Fruit fly (Drosophila melanogaster) whole organism, adult: ENCODE data around the gene CG43131.

Source experiments
- CG11617 ChIP-seq: fragments of 200-800 bp; sonication (Bioruptor generic); optimal IDR thresholded peaks from 2 replicates; lab custom pipeline; 2017; ENCODE audit warnings: mild to moderate bottlenecking, missing biosample characterization, missing genetic modification reagents, missing genetic modification characterization
- CG12768 ChIP-seq: fragments of 200-800 bp; sonication (Bioruptor generic); optimal IDR thresholded peaks from 2 replicates; lab custom pipeline; 2017; ENCODE audit warnings: missing biosample characterization, missing genetic modification characterization, mild to moderate bottlenecking, moderate library complexity, missing genetic modification reagents
- CG14711 ChIP-seq: fragments of 200-800 bp; sonication (Bioruptor generic); optimal IDR thresholded peaks from 2 replicates; lab custom pipeline; 2018; ENCODE audit warnings: missing biosample characterization, mild to moderate bottlenecking, missing genetic modification characterization, moderate library complexity
- CG33017 ChIP-seq: fragments of 200-800 bp; sonication (Bioruptor generic); optimal IDR thresholded peaks from 2 replicates; lab custom pipeline; 2018; ENCODE audit warnings: missing biosample characterization, mild to moderate bottlenecking, missing genetic modification characterization, moderate library complexity
- CG5204 ChIP-seq: fragments of 200-800 bp; sonication (Bioruptor generic); optimal IDR thresholded peaks from 2 replicates; lab custom pipeline; 2016; ENCODE audit warnings: missing biosample characterization, missing genetic modification characterization
- CG7045 ChIP-seq: fragments of 200-800 bp; sonication (Bioruptor generic); optimal IDR thresholded peaks from 2 replicates; lab custom pipeline; 2017; ENCODE audit warnings: missing biosample characterization, mild to moderate bottlenecking, missing genetic modification characterization
- CG7101 ChIP-seq: fragments of 200-800 bp; sonication (Bioruptor generic); optimal IDR thresholded peaks from 2 replicates; lab custom pipeline; 2018; ENCODE audit warnings: missing biosample characterization, mild to moderate bottlenecking, missing genetic modification characterization, moderate library complexity
- Clk ChIP-seq: fragments of 200-800 bp; sonication (Bioruptor generic); optimal IDR thresholded peaks from 2 replicates; lab custom pipeline; 2017; ENCODE audit warnings: missing biosample characterization, missing genetic modification characterization
- Crg-1 ChIP-seq: fragments of 200-800 bp; sonication (Bioruptor generic); optimal IDR thresholded peaks from 2 replicates; lab custom pipeline; 2016; ENCODE audit warnings: missing biosample characterization, missing genetic modification characterization
- Hr96 ChIP-seq: fragments of 200-800 bp; sonication (Bioruptor generic); optimal IDR thresholded peaks from 2 replicates; lab custom pipeline; 2016; ENCODE audit warnings: missing biosample characterization, missing genetic modification characterization
- Mnt ChIP-seq: fragments of 200-800 bp; sonication (Bioruptor generic); optimal IDR thresholded peaks from 2 replicates; lab custom pipeline; 2016; ENCODE audit warnings: missing biosample characterization, mild to moderate bottlenecking, missing genetic modification characterization
- bab1 ChIP-seq: fragments of 200-800 bp; sonication (Bioruptor generic); optimal IDR thresholded peaks from 3 replicates; lab custom pipeline; 2019; ENCODE audit warnings: missing biosample characterization, mild to moderate bottlenecking, missing genetic modification characterization, moderate library complexity
- cic ChIP-seq: fragments of 200-800 bp; sonication (Bioruptor generic); optimal IDR thresholded peaks from 2 replicates; lab custom pipeline; 2017; ENCODE audit warnings: missing biosample characterization, mild to moderate bottlenecking, missing genetic modification characterization, moderate library complexity
- cnc ChIP-seq, 2 experiments: fragments of >200 bp; optimal IDR thresholded peaks; 2 replicates each; lab custom pipeline; 2017
- kay ChIP-seq: fragments of 200-800 bp; sonication (Bioruptor generic); peaks from one replicate; lab custom pipeline; 2016; ENCODE audit warnings: missing biosample characterization, missing genetic modification characterization, borderline replicate concordance
- ovo ChIP-seq: fragments of 200-800 bp; sonication (Bioruptor generic); optimal IDR thresholded peaks from 2 replicates; lab custom pipeline; 2016; ENCODE audit warnings: missing biosample characterization, missing genetic modification characterization
- pad ChIP-seq: fragments of 200-800 bp; sonication (Bioruptor generic); optimal IDR thresholded peaks from 3 replicates; lab custom pipeline; 2017; ENCODE audit warnings: missing biosample characterization, missing genetic modification characterization, mild to moderate bottlenecking, moderate library complexity, missing genetic modification reagents
- tj ChIP-seq: fragments of 200-800 bp; sonication (Bioruptor generic); optimal IDR thresholded peaks from 3 replicates; lab custom pipeline; 2017; ENCODE audit warnings: missing biosample characterization, mild to moderate bottlenecking, missing genetic modification characterization, moderate library complexity
- toe ChIP-seq: fragments of 200-800 bp; sonication (Bioruptor generic); optimal IDR thresholded peaks from 2 replicates; lab custom pipeline; 2016; ENCODE audit warnings: missing biosample characterization, missing genetic modification characterization

Gene CG43131

dm6 chr3R:5066528-5067167 lies 42.3 kb downstream of the CG43131 start:
- TF ChIP-seq tj (peak; percentile 19), kay (GFP tag; lab: Kevin White, UChicago) (no peak)

dm6 chr3R:5065656-5066077 lies 43.3 kb downstream of the CG43131 start:
- no peak for TF ChIP-seq CG14711 (tag; lab: Kevin White, UChicago)
- TF ChIP-seq cic (GFP tag; lab: Kevin White, UChicago), result no peak
- TF ChIP-seq cnc (optimal IDR thresholded peaks at IDR 0.05; lab: Kevin White, UChicago), result no peak
- TF ChIP-seq CG7045 (GFP tag; lab: Kevin White, UChicago), result no peak
- no peak for TF ChIP-seq Crg-1 (GFP tag; lab: Kevin White, UChicago)
- no peak for TF ChIP-seq tj
- no peak for TF ChIP-seq ovo (GFP tag; lab: Kevin White, UChicago)
- no peak for TF ChIP-seq pad
- TF ChIP-seq CG12768 (GFP tag; lab: Kevin White, UChicago), result no peak
- no peak for TF ChIP-seq kay (GFP tag; lab: Kevin White, UChicago)
- no peak for TF ChIP-seq toe (GFP tag; lab: Kevin White, UChicago)

- TF ChIP-seq CG11617 (GFP tag; lab: Kevin White, UChicago) (no peak), CG33017 (tag; lab: Kevin White, UChicago) (peak; percentile 38), Crg-1 (GFP tag; lab: Kevin White, UChicago) (no peak), bab1 (GFP tag; lab: Kevin White, UChicago) (no peak), Hr96 (peak; percentile 11), CG12768 (GFP tag; lab: Kevin White, UChicago) (peak; percentile 43), CG5204 (GFP tag; lab: Kevin White, UChicago) (peak; percentile 7), Clk (GFP tag; lab: Kevin White, UChicago) (peak; percentile 4), Mnt (GFP tag; lab: Kevin White, UChicago) (no peak), pad (peak; percentile 17), CG7101 (tag; lab: Kevin White, UChicago) (peak; percentile 14), cic (GFP tag; lab: Kevin White, UChicago) (peak; percentile 81), kay (GFP tag; lab: Kevin White, UChicago) (peak; percentile 72), tj (peak; percentile 46), ovo (GFP tag; lab: Kevin White, UChicago) (no peak)
These were observed 44.2 kb downstream of the CG43131 start for dm6 chr3R:5064542-5065358.

dm6 chr3R:5063260-5063667 lies 45.7 kb downstream of the CG43131 start:
- peak; percentile 48 for TF ChIP-seq CG7045 (GFP tag; lab: Kevin White, UChicago)
- TF ChIP-seq CG11617 (GFP tag; lab: Kevin White, UChicago), result no peak
- peak; percentile 33 for TF ChIP-seq Mnt (GFP tag; lab: Kevin White, UChicago)
- TF ChIP-seq Clk (GFP tag; lab: Kevin White, UChicago), result peak; percentile 27
- peak; percentile 20 for TF ChIP-seq pad
- TF ChIP-seq CG5204 (GFP tag; lab: Kevin White, UChicago), result no peak
- TF ChIP-seq kay (GFP tag; lab: Kevin White, UChicago), result peak; percentile 61
- TF ChIP-seq cic (GFP tag; lab: Kevin White, UChicago), result peak; percentile 52
- no peak for TF ChIP-seq Crg-1 (GFP tag; lab: Kevin White, UChicago)
- peak; percentile 8 for TF ChIP-seq Hr96
- TF ChIP-seq CG33017 (tag; lab: Kevin White, UChicago), result no peak
- TF ChIP-seq toe (GFP tag; lab: Kevin White, UChicago), result peak; percentile 20
- TF ChIP-seq CG7101 (tag; lab: Kevin White, UChicago), result peak; percentile 21

DNA sequence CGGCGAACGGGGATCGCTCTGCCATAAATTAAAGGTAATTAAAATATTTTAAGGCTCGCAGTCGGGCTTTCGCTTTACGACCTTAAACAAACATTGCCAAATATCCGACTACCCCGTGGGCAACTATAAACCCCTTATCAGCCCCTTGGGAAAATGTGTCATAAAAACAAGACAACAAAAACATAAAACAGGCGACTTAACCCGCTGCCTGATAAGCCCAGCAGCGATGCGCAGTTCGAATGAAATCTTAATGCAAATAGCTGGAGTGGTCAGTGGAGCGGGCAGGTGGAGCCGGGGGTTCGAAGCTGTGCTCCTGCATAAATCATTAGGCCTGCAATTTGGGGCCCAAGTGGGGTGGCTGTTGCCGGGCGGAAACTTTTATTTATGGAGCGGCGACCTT lies 46.5 kb downstream of the CG43131 start:
- TF ChIP-seq CG14711 (tag; lab: Kevin White, UChicago), result no peak
- peak; percentile 22 for TF ChIP-seq CG7045 (GFP tag; lab: Kevin White, UChicago)
- TF ChIP-seq pad, result no peak
- TF ChIP-seq Hr96, result no peak
- no peak for TF ChIP-seq ovo (GFP tag; lab: Kevin White, UChicago)

- TF ChIP-seq Hr96, result no peak
- no peak for TF ChIP-seq toe (GFP tag; lab: Kevin White, UChicago)
- TF ChIP-seq Mnt (GFP tag; lab: Kevin White, UChicago), result no peak
- TF ChIP-seq Clk (GFP tag; lab: Kevin White, UChicago), result no peak
- no peak for TF ChIP-seq kay (GFP tag; lab: Kevin White, UChicago)
These were observed 47.7 kb downstream of the CG43131 start for dm6 chr3R:5061340-5061701.
